Fruit fly (Drosophila melanogaster) whole organism, embryonic: ENCODE measurements around the gene Aprt.

Experiments used
- BtbVII ChIP-seq: fragments of 200-800 bp; sonication (Bioruptor generic); optimal IDR thresholded peaks from 3 replicates; lab custom pipeline; 2017; ENCODE audit warnings: missing biosample characterization, mild to moderate bottlenecking, missing genetic modification characterization
- CG1024 ChIP-seq: fragments of 200-800 bp; sonication (Bioruptor generic); IDR thresholded peaks from 2 replicates; pipeline ENCODE4 v1.3.6; 2022; ENCODE audit warnings: missing biosample characterization, missing genetic modification characterization
- CG10274 ChIP-seq: fragments of 200-800 bp; sonication (Bioruptor generic); optimal IDR thresholded peaks from 3 replicates; lab custom pipeline; 2017; ENCODE audit warnings: missing biosample characterization, mild to moderate bottlenecking, missing genetic modification characterization
- CG10543 ChIP-seq: fragments of 200-800 bp; sonication (Bioruptor generic); optimal IDR thresholded peaks from 3 replicates; lab custom pipeline; 2017; ENCODE audit warnings: missing biosample characterization, mild to moderate bottlenecking, missing genetic modification characterization, moderate library complexity
- CG11085 ChIP-seq: fragments of 200-800 bp; sonication (Bioruptor generic); IDR thresholded peaks from 2 replicates; pipeline ENCODE4 v1.3.6; 2022; ENCODE audit warnings: missing biosample characterization, missing genetic modification characterization
- CG11456 ChIP-seq: fragments of 200-800 bp; sonication (Bioruptor generic); IDR thresholded peaks from 3 replicates; pipeline ENCODE4 v1.3.6; 2022; ENCODE audit warnings: missing biosample characterization, missing genetic modification characterization
- CG11695 ChIP-seq: fragments of 200-800 bp; sonication (Bioruptor generic); IDR thresholded peaks from 3 replicates; pipeline ENCODE4 v1.3.6; 2022; ENCODE audit warnings: missing biosample characterization, missing genetic modification characterization
- CG12155 ChIP-seq: fragments of 200-800 bp; sonication (Bioruptor generic); optimal IDR thresholded peaks from 3 replicates; lab custom pipeline; 2016; ENCODE audit warnings: missing biosample characterization, missing genetic modification characterization
- CG1233 ChIP-seq: fragments of 200-800 bp; sonication (Bioruptor generic); optimal IDR thresholded peaks from 4 replicates; lab custom pipeline; 2018; ENCODE audit warnings: missing biosample characterization, mild to moderate bottlenecking, missing genetic modification characterization
- CG14667 ChIP-seq: fragments of 200-800 bp; sonication (Bioruptor generic); IDR thresholded peaks from 2 replicates; pipeline ENCODE4 v1.3.6; 2022; ENCODE audit warnings: missing biosample characterization, missing genetic modification characterization
- CG14710 ChIP-seq: fragments of 200-800 bp; sonication (Bioruptor generic); optimal IDR thresholded peaks from 3 replicates; lab custom pipeline; 2019; ENCODE audit warnings: missing biosample characterization, mild to moderate bottlenecking, missing genetic modification characterization, moderate library complexity
- CG15073 ChIP-seq: fragments of 200-800 bp; sonication (Bioruptor generic); optimal IDR thresholded peaks from 2 replicates; lab custom pipeline; 2016; ENCODE audit warnings: missing biosample characterization, missing genetic modification characterization
- CG1603 ChIP-seq: fragments of 200-800 bp; sonication (Bioruptor generic); optimal IDR thresholded peaks from 2 replicates; lab custom pipeline; 2019; ENCODE audit warnings: missing biosample characterization, mild to moderate bottlenecking, missing genetic modification characterization, moderate library complexity
- CG16863 ChIP-seq: fragments of 200-800 bp; sonication (Bioruptor generic); optimal IDR thresholded peaks from 3 replicates; lab custom pipeline; 2016; ENCODE audit warnings: missing biosample characterization, missing genetic modification characterization
- CG17328 ChIP-seq: fragments of 200-800 bp; sonication (Bioruptor generic); IDR thresholded peaks from 2 replicates; pipeline ENCODE4 v1.3.6; 2022; ENCODE audit warnings: missing biosample characterization, missing genetic modification characterization
- CG17359 ChIP-seq: fragments of 200-800 bp; sonication (Bioruptor generic); optimal IDR thresholded peaks from 3 replicates; lab custom pipeline; 2018; ENCODE audit warnings: missing biosample characterization, mild to moderate bottlenecking, missing genetic modification characterization, moderate library complexity
- CG17829 ChIP-seq: fragments of 200-800 bp; optimal IDR thresholded peaks from 2 replicates; lab custom pipeline; 2019; ENCODE audit warnings: missing biosample characterization, mild to moderate bottlenecking, missing genetic modification characterization, moderate library complexity
- CG2116 ChIP-seq: fragments of 200-800 bp; sonication (Bioruptor generic); optimal IDR thresholded peaks from 3 replicates; lab custom pipeline; 2018; ENCODE audit warnings: missing biosample characterization, mild to moderate bottlenecking, missing genetic modification characterization
- CG30403 ChIP-seq: fragments of 200-800 bp; sonication (Bioruptor generic); optimal IDR thresholded peaks from 3 replicates; lab custom pipeline; 2016; ENCODE audit warnings: missing biosample characterization, missing genetic modification characterization
- CG3838 ChIP-seq: fragments of 200-800 bp; sonication (Bioruptor generic); optimal IDR thresholded peaks from 3 replicates; lab custom pipeline; 2016; ENCODE audit warnings: missing biosample characterization, missing genetic modification characterization
- CG4617 ChIP-seq: fragments of 200-800 bp; sonication (Bioruptor generic); optimal IDR thresholded peaks from 3 replicates; lab custom pipeline; 2016; ENCODE audit warnings: missing biosample characterization, missing genetic modification characterization, borderline replicate concordance
- CG5245 ChIP-seq: fragments of 200-800 bp; sonication (Bioruptor generic); optimal IDR thresholded peaks from 3 replicates; lab custom pipeline; 2016; ENCODE audit warnings: missing biosample characterization, missing genetic modification characterization
- CG5953 ChIP-seq: fragments of 200-800 bp; sonication (Bioruptor generic); IDR thresholded peaks from 2 replicates; pipeline ENCODE4 v1.3.6; 2022; ENCODE audit warnings: missing biosample characterization, missing genetic modification characterization
- CG6683 ChIP-seq: fragments of 200-800 bp; sonication (Bioruptor generic); optimal IDR thresholded peaks from 2 replicates; lab custom pipeline; 2017; ENCODE audit warnings: missing biosample characterization, mild to moderate bottlenecking, missing genetic modification characterization, missing genetic modification reagents
- Dp ChIP-seq: fragments of 200-800 bp; sonication (Bioruptor generic); optimal IDR thresholded peaks from 2 replicates; lab custom pipeline; 2018; ENCODE audit warnings: missing biosample characterization, mild to moderate bottlenecking, missing genetic modification characterization, moderate library complexity
- HHEX ChIP-seq: fragments of 200-800 bp; sonication (Bioruptor generic); optimal IDR thresholded peaks from 3 replicates; lab custom pipeline; 2017; ENCODE audit warnings: missing biosample characterization, mild to moderate bottlenecking, missing genetic modification characterization, missing genetic modification reagents
- Lhr ChIP-seq: fragments of 200-800 bp; sonication (Bioruptor generic); optimal IDR thresholded peaks from 3 replicates; lab custom pipeline; 2017; ENCODE audit warnings: mild to moderate bottlenecking, missing biosample characterization, missing genetic modification reagents, missing genetic modification characterization
- Lim3 ChIP-seq: fragments of 200-800 bp; sonication (Bioruptor generic); IDR thresholded peaks from 2 replicates; pipeline ENCODE4 v1.3.6; 2022; ENCODE audit warnings: missing biosample characterization, missing genetic modification characterization
- Mes4 ChIP-seq: fragments of 200-800 bp; sonication (Bioruptor generic); optimal IDR thresholded peaks from 2 replicates; lab custom pipeline; 2016; ENCODE audit warnings: missing biosample characterization, missing genetic modification characterization
- Ravus ChIP-seq: fragments of 200-800 bp; sonication (Bioruptor generic); IDR thresholded peaks from 2 replicates; pipeline ENCODE4 v1.3.6; 2022; ENCODE audit warnings: missing biosample characterization, missing genetic modification characterization
- Spps ChIP-seq: fragments of 200-800 bp; sonication (Bioruptor generic); optimal IDR thresholded peaks from 2 replicates; lab custom pipeline; 2018; ENCODE audit warnings: missing biosample characterization, mild to moderate bottlenecking, missing genetic modification characterization
- Vsx1 ChIP-seq: fragments of 200-800 bp; sonication (Bioruptor generic); optimal IDR thresholded peaks from 2 replicates; lab custom pipeline; 2017; ENCODE audit warnings: missing biosample characterization, mild to moderate bottlenecking, missing genetic modification characterization, missing genetic modification reagents
- aop ChIP-seq: fragments of 200-800 bp; sonication (Bioruptor generic); IDR thresholded peaks from 2 replicates; pipeline ENCODE4 v1.3.6; 2022; ENCODE audit warnings: missing biosample characterization, missing genetic modification characterization
- bbx ChIP-seq: fragments of 200-800 bp; sonication (Bioruptor generic); IDR thresholded peaks from 2 replicates; pipeline ENCODE4 v1.3.6; 2022; ENCODE audit warnings: missing biosample characterization, missing genetic modification characterization; ENCODE audit not compliant: partially characterized antibody
- cg ChIP-seq: fragments of 200-800 bp; sonication (Bioruptor generic); optimal IDR thresholded peaks from 3 replicates; lab custom pipeline; 2019; ENCODE audit warnings: missing biosample characterization, mild to moderate bottlenecking, missing genetic modification characterization, moderate library complexity
- crp ChIP-seq, 2 experiments: fragments of 200-800 bp; sonication (Bioruptor generic); optimal IDR thresholded peaks; 2 replicates in 1 of 2; 3 replicates in 1 of 2; lab custom pipeline; 2017; ENCODE audit warnings: missing biosample characterization in 2 of 2, missing genetic modification characterization in 2 of 2, mild to moderate bottlenecking in 1 of 2, moderate library complexity in 1 of 2
- dmrt99B ChIP-seq: fragments of 200-800 bp; sonication (Bioruptor generic); optimal IDR thresholded peaks from 2 replicates; lab custom pipeline; 2018; ENCODE audit warnings: missing biosample characterization, mild to moderate bottlenecking, missing genetic modification characterization, moderate library complexity
- dysf ChIP-seq: fragments of 200-800 bp; sonication (Bioruptor generic); IDR thresholded peaks from 3 replicates; pipeline ENCODE4 v1.3.6; 2022; ENCODE audit warnings: missing biosample characterization, missing genetic modification characterization
- gcm ChIP-seq: fragments of 200-800 bp; sonication (Bioruptor generic); optimal IDR thresholded peaks from 2 replicates; lab custom pipeline; 2019; ENCODE audit warnings: missing biosample characterization, mild to moderate bottlenecking, missing genetic modification characterization, moderate library complexity
- gcm2 ChIP-seq: fragments of 200-800 bp; sonication (Bioruptor generic); optimal IDR thresholded peaks from 2 replicates; lab custom pipeline; 2016; ENCODE audit warnings: missing biosample characterization, missing genetic modification characterization
- jing ChIP-seq: fragments of 200-800 bp; sonication (Bioruptor generic); optimal IDR thresholded peaks from 2 replicates; lab custom pipeline; 2018; ENCODE audit warnings: missing biosample characterization, mild to moderate bottlenecking, missing genetic modification characterization
- kay ChIP-seq: fragments of 200-800 bp; sonication (Bioruptor generic); optimal IDR thresholded peaks from 2 replicates; lab custom pipeline; 2016; ENCODE audit warnings: missing biosample characterization, missing genetic modification characterization
- oc ChIP-seq: fragments of 200-800 bp; sonication (Bioruptor generic); optimal IDR thresholded peaks from 2 replicates; lab custom pipeline; 2018; ENCODE audit warnings: missing biosample characterization, mild to moderate bottlenecking, missing genetic modification characterization, moderate library complexity
- p53 ChIP-seq: fragments of 200-800 bp; sonication (Bioruptor generic); optimal IDR thresholded peaks from 2 replicates; lab custom pipeline; 2016; ENCODE audit warnings: missing biosample characterization, missing genetic modification characterization
- pnt ChIP-seq: fragments of 200-800 bp; sonication (Bioruptor generic); optimal IDR thresholded peaks from 3 replicates; lab custom pipeline; 2016; ENCODE audit warnings: missing biosample characterization, missing genetic modification characterization
- run ChIP-seq: fragments of 200-800 bp; sonication (Bioruptor generic); optimal IDR thresholded peaks from 3 replicates; lab custom pipeline; 2018; ENCODE audit warnings: missing biosample characterization, mild to moderate bottlenecking, missing genetic modification characterization
- sima ChIP-seq: fragments of 200-800 bp; sonication (Bioruptor generic); optimal IDR thresholded peaks from 2 replicates; lab custom pipeline; 2016; ENCODE audit warnings: missing biosample characterization, missing genetic modification characterization
- sob ChIP-seq: fragments of 200-800 bp; sonication (Bioruptor generic); IDR thresholded peaks from 2 replicates; pipeline ENCODE4 v1.3.6; 2022; ENCODE audit warnings: missing biosample characterization, missing genetic modification characterization
- sr ChIP-seq: fragments of 200-800 bp; sonication (Bioruptor generic); IDR thresholded peaks from 3 replicates; pipeline ENCODE4 v1.3.6; 2022; ENCODE audit warnings: missing biosample characterization, missing genetic modification characterization
- toy ChIP-seq: fragments of 200-800 bp; sonication (Bioruptor generic); IDR thresholded peaks from 2 replicates; pipeline ENCODE4 v1.3.6; 2022; ENCODE audit warnings: missing biosample characterization, missing genetic modification characterization
- usp ChIP-seq: fragments of >200 bp; optimal IDR thresholded peaks from 2 replicates; lab custom pipeline; 2017; ENCODE audit warnings: missing biosample characterization, missing genetic modification characterization

Gene Aprt

DNA sequence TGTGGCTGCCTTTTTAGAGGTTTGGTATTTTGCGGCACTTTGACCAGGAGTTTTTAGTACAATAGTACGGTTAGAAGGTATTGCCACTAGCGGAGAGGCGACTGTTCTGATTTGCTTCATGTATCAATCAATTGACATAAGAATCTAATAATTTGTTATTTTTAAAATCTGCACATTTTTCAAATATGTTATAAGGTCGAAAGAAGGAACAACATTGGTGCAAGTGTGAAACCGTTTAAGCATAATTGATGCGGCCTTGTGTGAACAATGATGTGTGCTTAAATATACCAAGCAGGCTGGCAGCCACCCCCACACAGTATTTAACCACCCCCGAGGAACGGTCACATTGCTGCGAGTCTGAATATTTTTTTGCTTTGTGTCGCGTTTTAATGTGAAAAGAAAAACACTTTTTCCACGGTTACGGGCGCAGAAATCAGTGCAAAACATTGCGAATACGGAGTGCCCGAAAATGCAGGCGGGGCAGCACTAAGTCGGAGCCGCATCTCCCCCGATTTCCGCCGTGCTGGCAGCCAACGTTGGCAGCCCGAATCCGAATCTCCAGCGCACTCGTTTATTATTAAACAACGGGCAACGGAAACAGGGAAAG is 19.6 kb downstream of the Aprt start, which contains the start of the genes HBS1 and CG12025 (continued):
- TF ChIP-seq CG1024 (GFP tag; lab: Robert Waterston, UW) (peak; percentile 10; the same call in 1 of the 2 replicates), CG5245 (GFP tag; lab: Kevin White, UChicago) (peak; percentile 37), Mes4 (GFP tag; lab: Kevin White, UChicago) (peak; percentile 10), Lhr (peak; percentile 54), sob (GFP tag; lab: Robert Waterston, UW) (peak; percentile 36; the same call in 1 of the 2 replicates), jing (GFP tag; lab: Kevin White, UChicago) (no peak), CG10543 (GFP tag; lab: Kevin White, UChicago) (peak; percentile 6), CG4617 (peak; percentile 81), BtbVII (GFP tag; lab: Kevin White, UChicago) (no peak), CG16863 (GFP tag; lab: Kevin White, UChicago) (peak; percentile 32), CG11085 (GFP tag; lab: Robert Waterston, UW) (peak; percentile 53; the same call in 1 of the 2 replicates), run (tag; lab: Kevin White, UChicago) (no peak), Ravus (no peak), CG17359 (peak; percentile 45), crp (GFP tag; optimal IDR thresholded peaks at IDR 0.05; lab: Kevin White, UChicago) (peak in 1 of 2 experiments; percentile 24), Lim3 (GFP tag; lab: Robert Waterston, UW) (no peak), pnt (GFP tag; lab: Kevin White, UChicago) (peak; percentile 41), CG14710 (peak; percentile 85), Vsx1 (GFP tag; lab: Kevin White, UChicago) (no peak), aop (GFP tag; lab: Robert Waterston, UW) (no peak), oc (no peak), gcm2 (GFP tag; lab: Kevin White, UChicago) (no peak), CG14667 (GFP tag; lab: Robert Waterston, UW) (peak; percentile 41; the same call in 1 of the 2 replicates), CG15073 (GFP tag; lab: Kevin White, UChicago) (no peak), dysf (GFP tag; lab: Robert Waterston, UW) (peak; percentile 75), sima (no peak), CG17328 (peak; percentile 41), CG30403 (GFP tag; lab: Kevin White, UChicago) (peak; percentile 71), kay (peak; percentile 5), CG1603 (tag; lab: Kevin White, UChicago) (peak; percentile 82), HHEX (no peak), sr (GFP tag; lab: Robert Waterston, UW) (no peak), CG12155 (GFP tag; lab: Kevin White, UChicago) (peak; percentile 56), toy (no peak)

DNA sequence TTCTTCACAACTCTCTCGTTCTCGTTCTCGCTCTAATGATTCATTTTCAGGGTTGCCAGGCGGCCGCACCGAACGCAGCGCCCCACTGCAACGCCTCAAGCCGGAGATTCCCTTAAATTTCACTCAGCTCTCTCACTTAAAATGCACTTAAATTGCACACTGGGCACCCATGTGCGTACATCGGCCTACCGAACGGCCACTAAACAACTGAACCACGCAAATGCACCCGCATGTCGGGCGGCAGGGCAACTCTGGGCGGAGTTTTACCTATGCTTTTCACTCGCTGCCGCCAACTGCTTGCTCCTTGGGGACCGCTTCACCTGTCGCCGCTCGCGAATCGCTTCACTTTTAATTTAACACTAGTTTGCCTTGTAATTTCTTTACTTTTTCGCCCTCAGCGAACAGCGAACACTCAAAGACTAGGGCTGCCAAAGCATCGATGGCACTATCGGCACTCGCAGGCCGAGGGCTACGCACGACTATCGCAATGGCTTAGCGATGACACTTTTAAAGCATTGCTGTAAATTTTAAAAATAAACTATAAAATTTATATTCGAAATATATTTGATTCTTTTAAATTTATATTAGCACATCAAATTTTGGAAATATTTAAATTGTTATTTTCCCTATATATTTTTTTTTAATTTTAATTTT is 22.9 kb downstream of the Aprt start, which contains the start of gene Rap1:
Rap1 (minus strand) TSS at position 446 of the 654 bp plus-strand sequence.
- peak; percentile 39 for TF ChIP-seq CG2116 (GFP tag; lab: Kevin White, UChicago)
- peak; percentile 58 for TF ChIP-seq cg (GFP tag; lab: Kevin White, UChicago)
- peak; percentile 52 for TF ChIP-seq CG1233
- TF ChIP-seq Spps (tag; lab: Kevin White, UChicago), result no peak
- peak; percentile 55 for TF ChIP-seq gcm (GFP tag; lab: Kevin White, UChicago)
- peak; percentile 51 for TF ChIP-seq dmrt99B (tag; lab: Kevin White, UChicago)
- no peak for TF ChIP-seq CG3838 (GFP tag; lab: Kevin White, UChicago)
- no peak for TF ChIP-seq usp (GFP tag; lab: Kevin White, UChicago)
- TF ChIP-seq Dp, result peak; percentile 25
- TF ChIP-seq CG11695 (GFP tag; lab: Robert Waterston, UW), result peak; percentile 42; the same call in 2 of the 3 replicates
- no peak for TF ChIP-seq CG5953 (GFP tag; lab: Robert Waterston, UW)
- TF ChIP-seq CG6683 (GFP tag; lab: Kevin White, UChicago), result peak; percentile 2
- TF ChIP-seq bbx (GFP tag; lab: Robert Waterston, UW), result peak; percentile 90
- no peak for TF ChIP-seq p53 (GFP tag; lab: Kevin White, UChicago)
- peak; percentile 77 for TF ChIP-seq CG17829 (tag; lab: Kevin White, UChicago)
- TF ChIP-seq CG11456 (GFP tag; lab: Robert Waterston, UW), result peak; percentile 90
- TF ChIP-seq CG10274 (GFP tag; lab: Kevin White, UChicago), result no peak
